Worm (Caenorhabditis elegans): Measurements from ENCODE around the gene ugt-59.

- TF ChIP-seq unc-42 (tag; optimal IDR thresholded peaks at IDR 0.05) (no peak), pax-1 (tag; optimal IDR thresholded peaks at IDR 0.05) (no peak), ama-1 (optimal IDR thresholded peaks at IDR 0.05) (no peak)
These were observed 7.4 kb downstream of the ugt-59 start, which contains the start of gene pges-2 for ce11 chrIV:10367740-10368246.

Data from whole organism, late embryonic.